Worm (Caenorhabditis elegans) whole organism, L3 larva: ENCODE measurements around the gene F49H6.17.

ENCODE experiments used
- ZK546.5 ChIP-seq: sonication (generic microtip); optimal IDR thresholded peaks from 2 replicates; lab custom pipeline; 2017; ENCODE audit warnings: missing biosample characterization, missing genetic modification characterization
- ama-1 ChIP-seq: fragments of 150-350 bp; optimal IDR thresholded peaks from 2 replicates; lab custom pipeline; 2018
- ceh-16 ChIP-seq: sonication (generic microtip); optimal IDR thresholded peaks from 2 replicates; lab custom pipeline; 2017; ENCODE audit warnings: missing biosample characterization, missing genetic modification characterization
- egl-27 ChIP-seq: sonication (generic microtip); optimal IDR thresholded peaks from 4 replicates; lab custom pipeline; 2017; ENCODE audit warnings: missing biosample characterization, missing genetic modification reagents, missing genetic modification characterization
- elt-1 ChIP-seq: fragments of 150-350 bp; optimal IDR thresholded peaks from 2 replicates; lab custom pipeline; 2014; ENCODE audit warnings: missing biosample characterization, missing genetic modification characterization
- eor-1 ChIP-seq, 2 experiments: fragments of 150-350 bp; optimal IDR thresholded peaks; 2 replicates each; lab custom pipeline; 2014 to 2018; ENCODE audit warnings: missing biosample characterization in 2 of 2, missing genetic modification characterization in 2 of 2
- hmg-11 ChIP-seq: sonication (generic microtip); optimal IDR thresholded peaks from 2 replicates; lab custom pipeline; 2016; ENCODE audit warnings: missing genetic modification characterization, missing compliant biosample characterization
- lin-15B ChIP-seq: fragments of 150-350 bp; optimal IDR thresholded peaks from 2 replicates; lab custom pipeline; 2014; ENCODE audit warnings: missing biosample characterization, missing genetic modification characterization
- lin-39 ChIP-seq: fragments of 150-350 bp; optimal IDR thresholded peaks from 2 replicates; lab custom pipeline; 2018; ENCODE audit warnings: missing biosample characterization, missing genetic modification reagents, missing genetic modification characterization
- mml-1 ChIP-seq: fragments of 150-350 bp; sonication (generic microtip); optimal IDR thresholded peaks from 3 replicates; lab custom pipeline; 2014; ENCODE audit warnings: missing biosample characterization, missing genetic modification characterization
- nfya-1 ChIP-seq: sonication (generic microtip); optimal IDR thresholded peaks from 2 replicates; lab custom pipeline; 2017; ENCODE audit warnings: missing genetic modification characterization, mild to moderate bottlenecking, missing compliant biosample characterization, antibody characterized with exemption, moderate library complexity; ENCODE audit not compliant: insufficient read depth
- nhr-11 ChIP-seq: fragments of 150-350 bp; optimal IDR thresholded peaks from 2 replicates; lab custom pipeline; 2014; ENCODE audit warnings: missing biosample characterization, missing genetic modification characterization
- nhr-12 ChIP-seq: fragments of 150-350 bp; optimal IDR thresholded peaks from 2 replicates; lab custom pipeline; 2014; ENCODE audit warnings: missing biosample characterization, missing genetic modification characterization
- nhr-43 ChIP-seq: sonication (generic microtip); optimal IDR thresholded peaks from 2 replicates; lab custom pipeline; 2016; ENCODE audit warnings: mild to moderate bottlenecking, missing genetic modification characterization, missing compliant biosample characterization; ENCODE audit not compliant: poor library complexity, severe bottlenecking
- nhr-67 ChIP-seq: fragments of 150-350 bp; optimal IDR thresholded peaks from 2 replicates; lab custom pipeline; 2014; ENCODE audit warnings: missing biosample characterization, missing genetic modification characterization
- nhr-76 ChIP-seq: fragments of 150-350 bp; sonication (generic microtip); optimal IDR thresholded peaks from 5 replicates; lab custom pipeline; 2014; ENCODE audit warnings: missing biosample characterization, missing genetic modification characterization
- nhr-77 ChIP-seq: fragments of 150-350 bp; optimal IDR thresholded peaks from 2 replicates; lab custom pipeline; 2014; ENCODE audit warnings: missing biosample characterization, missing genetic modification characterization
- pqm-1 ChIP-seq: fragments of 150-350 bp; optimal IDR thresholded peaks from 2 replicates; lab custom pipeline; 2017; ENCODE audit warnings: missing biosample characterization, missing genetic modification characterization, inconsistent platforms
- sea-2 ChIP-seq: fragments of 150-350 bp; sonication (generic microtip); optimal IDR thresholded peaks from 4 replicates; lab custom pipeline; 2014; ENCODE audit warnings: missing biosample characterization, missing genetic modification reagents, missing genetic modification characterization
- skn-1 ChIP-seq: fragments of 150-350 bp; optimal IDR thresholded peaks from 2 replicates; lab custom pipeline; 2014; ENCODE audit warnings: missing biosample characterization, missing genetic modification characterization
- snpc-4 ChIP-seq: fragments of 150-350 bp; optimal IDR thresholded peaks from 2 replicates; lab custom pipeline; 2014; ENCODE audit warnings: missing biosample characterization, missing genetic modification characterization
- unc-39 ChIP-seq: sonication (generic microtip); optimal IDR thresholded peaks from 4 replicates; lab custom pipeline; 2017; ENCODE audit warnings: missing biosample characterization, missing genetic modification characterization
- ztf-11 ChIP-seq: fragments of 150-350 bp; optimal IDR thresholded peaks from 2 replicates; lab custom pipeline; 2014; ENCODE audit warnings: missing biosample characterization, missing genetic modification characterization
- ztf-4 ChIP-seq: fragments of 150-350 bp; optimal IDR thresholded peaks from 2 replicates; lab custom pipeline; 2014; ENCODE audit warnings: missing biosample characterization, missing genetic modification characterization

Gene F49H6.17

DNA sequence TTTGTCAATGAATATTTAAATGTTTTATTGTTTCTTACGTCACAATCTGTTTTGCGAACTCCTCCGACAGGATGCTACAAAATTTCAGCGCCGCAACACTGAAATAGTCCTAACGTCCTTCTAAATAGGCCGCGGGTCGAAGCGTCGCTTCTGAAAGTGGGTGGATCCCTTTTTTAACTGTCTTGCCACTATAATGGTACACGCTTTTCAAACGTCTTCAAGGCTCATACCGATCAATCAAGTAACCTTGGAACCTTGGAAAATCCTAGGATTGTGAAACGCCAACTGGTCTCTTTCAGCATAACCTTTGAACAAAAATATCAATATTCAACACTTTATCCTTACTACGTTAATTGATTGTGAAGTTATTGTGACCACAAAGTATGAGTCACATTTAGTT is 46.8 kb downstream of the F49H6.17 start:
- no peak for TF ChIP-seq pqm-1 (tag; lab: Kevin White, UChicago)
- no peak for TF ChIP-seq nhr-11 (tag; lab: Kevin White, UChicago)
- no peak for TF ChIP-seq nhr-67 (tag; lab: Kevin White, UChicago)
- no peak for TF ChIP-seq nfya-1 (tag; lab: Kevin White, UChicago)
- TF ChIP-seq lin-15B (tag; lab: Kevin White, UChicago) = no peak
- no peak for TF ChIP-seq ZK546.5 (tag; lab: Kevin White, UChicago)
- TF ChIP-seq nhr-76 (tag; lab: Kevin White, UChicago) = no peak
- no peak for TF ChIP-seq skn-1 (tag; lab: Kevin White, UChicago)
- no peak for TF ChIP-seq ama-1
- TF ChIP-seq lin-39 (tag; lab: Kevin White, UChicago) = no peak

ce11 chrV:17068839-17069238 is 49.0 kb downstream of the F49H6.17 start, which contains the start of gene T05E12.8:
Gene T05E12.8, plus strand, starts transcription at chrV:17069139.
- TF ChIP-seq eor-1 (tag; optimal IDR thresholded peaks at IDR 0.05; lab: Kevin White, UChicago) (no peak), nhr-11 (tag; lab: Kevin White, UChicago) (no peak), unc-39 (tag; lab: Kevin White, UChicago) (no peak), ztf-4 (tag; lab: Kevin White, UChicago) (no peak), elt-1 (no peak), ceh-16 (tag; lab: Kevin White, UChicago) (no peak), nhr-77 (tag; lab: Kevin White, UChicago) (no peak), sea-2 (GFP tag; lab: Kevin White, UChicago) (no peak), snpc-4 (tag; lab: Kevin White, UChicago) (no peak), nfya-1 (tag; lab: Kevin White, UChicago) (no peak), hmg-11 (tag; lab: Kevin White, UChicago) (no peak), skn-1 (tag; lab: Kevin White, UChicago) (no peak), nhr-12 (tag; lab: Kevin White, UChicago) (no peak), ZK546.5 (tag; lab: Kevin White, UChicago) (no peak), ztf-11 (tag; lab: Kevin White, UChicago) (no peak), nhr-43 (no peak), egl-27 (no peak), ama-1 (no peak), pqm-1 (tag; lab: Kevin White, UChicago) (no peak), mml-1 (tag; lab: Kevin White, UChicago) (no peak)
